Worm (Caenorhabditis elegans) whole organism, early embryonic: ENCODE results near the gene zfp-3.

ENCODE experiments used
- B0310.2 ChIP-seq: sonication (generic microtip); optimal IDR thresholded peaks from 2 replicates; lab custom pipeline; 2016; ENCODE audit warnings: mild to moderate bottlenecking, missing genetic modification characterization, missing compliant biosample characterization
- F13C5.2 ChIP-seq: sonication (generic microtip); optimal IDR thresholded peaks from 2 replicates; lab custom pipeline; 2017; ENCODE audit warnings: mild to moderate bottlenecking, missing genetic modification characterization, inconsistent platforms, missing compliant biosample characterization
- aly-1 ChIP-seq: sonication (generic microtip); optimal IDR thresholded peaks from 2 replicates; lab custom pipeline; 2016; ENCODE audit warnings: missing genetic modification characterization, missing compliant biosample characterization
- ama-1 ChIP-seq: fragments of 150-350 bp; optimal IDR thresholded peaks from 2 replicates; lab custom pipeline; 2014
- ceh-13 ChIP-seq: fragments of 200-800 bp; sonication (Bioruptor generic); optimal IDR thresholded peaks from 2 replicates; lab custom pipeline; 2018; ENCODE audit warnings: mild to moderate bottlenecking, missing genetic modification characterization, missing compliant biosample characterization
- ceh-36 ChIP-seq: sonication (generic microtip); optimal IDR thresholded peaks from 2 replicates; lab custom pipeline; 2016; ENCODE audit warnings: missing genetic modification characterization, inconsistent platforms, missing compliant biosample characterization
- ets-7 ChIP-seq: sonication (generic microtip); optimal IDR thresholded peaks from 2 replicates; lab custom pipeline; 2016; ENCODE audit warnings: missing genotype, missing genetic modification characterization, missing compliant biosample characterization
- flt-1 ChIP-seq: fragments of 200-800 bp; sonication (Bioruptor generic); IDR thresholded peaks from 2 replicates; pipeline ENCODE4 v1.3.6; 2022; ENCODE audit warnings: missing genetic modification characterization, missing compliant biosample characterization
- hmbx-1 ChIP-seq: sonication (generic microtip); optimal IDR thresholded peaks from 2 replicates; lab custom pipeline; 2016; ENCODE audit warnings: mild to moderate bottlenecking, missing genetic modification characterization, missing compliant biosample characterization
- hmg-4 ChIP-seq: fragments of 200-800 bp; sonication (Bioruptor generic); optimal IDR thresholded peaks from 2 replicates; lab custom pipeline; 2018; ENCODE audit warnings: mild to moderate bottlenecking, missing genetic modification characterization, missing compliant biosample characterization
- hnd-1 ChIP-seq: sonication (generic microtip); optimal IDR thresholded peaks from 2 replicates; lab custom pipeline; 2016; ENCODE audit warnings: missing genetic modification characterization, missing compliant biosample characterization
- pes-1 ChIP-seq: fragments of 200-800 bp; sonication (Bioruptor generic); IDR thresholded peaks from 2 replicates; pipeline ENCODE4 v1.3.6; 2022; ENCODE audit warnings: missing genetic modification reagents, missing genetic modification characterization, missing compliant biosample characterization
- scrt-1 ChIP-seq: fragments of 200-800 bp; sonication (Bioruptor generic); IDR thresholded peaks from 2 replicates; pipeline ENCODE4 v1.3.6; 2022; ENCODE audit warnings: missing genetic modification characterization, missing compliant biosample characterization
- sea-1 ChIP-seq: fragments of 200-800 bp; sonication (Bioruptor generic); conservative IDR thresholded peaks from 2 replicates; pipeline ENCODE4 v1.3.6; 2022; ENCODE audit warnings: missing genetic modification characterization, missing compliant biosample characterization
- tbx-11 ChIP-seq: fragments of 200-800 bp; sonication (Bioruptor generic); IDR thresholded peaks from 2 replicates; pipeline ENCODE4 v1.3.6; 2022; ENCODE audit warnings: missing genetic modification characterization, missing compliant biosample characterization
- tbx-37 ChIP-seq: fragments of 200-800 bp; sonication (Bioruptor generic); conservative IDR thresholded peaks from 2 replicates; pipeline ENCODE4 v1.3.6; 2022; ENCODE audit warnings: missing genetic modification reagents, missing genetic modification characterization, missing compliant biosample characterization
- tra-4 ChIP-seq: sonication (generic microtip); optimal IDR thresholded peaks from 2 replicates; lab custom pipeline; 2017; ENCODE audit warnings: missing genetic modification characterization, missing compliant biosample characterization

The zfp-3 gene

DNA sequence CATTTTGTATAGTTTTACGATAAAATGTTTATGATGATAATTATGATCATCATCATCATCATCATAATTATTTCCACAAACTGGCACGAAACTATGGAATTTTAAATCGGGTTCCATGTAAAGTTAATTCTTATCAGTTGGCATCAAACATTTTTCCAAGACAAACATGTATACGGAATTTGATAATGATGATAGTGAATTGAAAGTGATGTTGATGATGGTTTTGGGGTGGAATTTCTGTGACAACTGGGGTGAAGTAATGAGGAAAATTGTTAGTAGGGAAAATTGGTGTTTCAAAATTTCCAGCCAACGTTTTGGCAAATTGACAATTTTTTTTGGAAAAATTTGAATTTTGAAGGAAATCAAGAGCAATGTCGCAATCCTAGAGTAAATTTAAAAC lies 13.3 kb upstream of the zfp-3 start:
- no peak for TF ChIP-seq ets-7 (tag; lab: Kevin White, UChicago)
- TF ChIP-seq tbx-11 (GFP tag; lab: Robert Waterston, UW): no peak
- no peak for TF ChIP-seq ceh-36 (tag; lab: Kevin White, UChicago)
- TF ChIP-seq aly-1 (tag; lab: Kevin White, UChicago): no peak
- no peak for TF ChIP-seq tra-4
- no peak for TF ChIP-seq scrt-1 (GFP tag; lab: Robert Waterston, UW)
- TF ChIP-seq pes-1 (GFP tag; lab: Robert Waterston, UW): no peak

DNA sequence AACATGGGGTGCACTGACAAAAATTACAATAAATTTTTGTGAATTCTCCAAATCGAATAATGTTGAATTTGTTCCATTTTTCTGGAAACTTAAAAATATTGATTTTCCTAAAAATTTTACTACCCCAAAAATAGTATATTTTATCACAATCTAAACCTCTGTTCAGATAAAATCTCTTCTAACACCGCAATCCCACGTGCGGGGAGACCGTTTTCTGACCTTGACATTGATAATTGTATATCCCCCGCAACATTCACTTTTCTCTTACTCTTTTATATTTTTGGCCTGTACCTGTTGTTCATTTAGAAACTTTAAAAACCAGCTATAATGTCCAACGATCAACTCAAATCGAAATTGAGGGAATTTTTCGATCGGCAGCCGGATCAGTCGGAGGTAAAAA lies 12.3 kb upstream of the zfp-3 start, which contains the start of gene D1005.2:
Gene D1005.2, plus strand, starts transcription at position 230 of the 400 bp plus-strand sequence.
- TF ChIP-seq sea-1 (GFP tag; lab: Robert Waterston, UW): no peak

DNA sequence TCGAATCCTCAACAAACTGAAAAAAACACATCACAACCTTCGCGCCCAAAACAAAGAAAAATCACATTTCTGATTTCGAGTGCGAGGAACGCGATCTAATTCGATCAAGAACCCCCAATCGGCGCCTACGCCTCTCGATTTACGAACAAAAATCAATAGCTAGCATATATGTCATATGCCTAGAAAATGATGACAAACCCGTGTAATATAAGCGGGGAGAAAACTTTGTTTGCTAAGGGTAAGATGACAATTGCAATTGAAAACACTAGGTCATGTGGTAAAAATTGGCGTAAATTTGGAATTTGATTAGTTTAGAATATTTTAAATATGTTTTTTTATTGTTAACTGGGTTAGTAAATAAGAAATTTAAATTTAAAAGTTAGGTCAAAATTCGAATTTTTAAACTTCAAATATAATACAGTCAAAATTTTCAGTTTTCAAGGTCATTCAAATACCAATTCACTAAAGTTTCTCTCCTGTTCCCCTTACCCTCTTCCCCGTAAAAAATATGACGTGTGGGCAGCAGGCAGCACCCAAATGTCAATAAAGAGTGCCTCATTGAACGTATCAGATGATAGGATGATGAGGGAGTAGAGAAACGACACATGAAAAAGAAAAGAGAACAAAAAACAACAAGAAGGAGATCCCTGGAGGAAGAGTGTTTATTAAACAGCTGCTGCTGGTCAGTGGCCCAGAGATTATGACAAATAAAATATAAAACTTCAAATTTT lies 10.1 kb upstream of the zfp-3 start:
- no peak for TF ChIP-seq hmbx-1 (tag; lab: Kevin White, UChicago)
- TF ChIP-seq ama-1: no peak
- TF ChIP-seq tbx-11 (GFP tag; lab: Robert Waterston, UW): no peak
- TF ChIP-seq aly-1 (tag; lab: Kevin White, UChicago): no peak
- no peak for TF ChIP-seq F13C5.2 (tag; lab: Kevin White, UChicago)

DNA sequence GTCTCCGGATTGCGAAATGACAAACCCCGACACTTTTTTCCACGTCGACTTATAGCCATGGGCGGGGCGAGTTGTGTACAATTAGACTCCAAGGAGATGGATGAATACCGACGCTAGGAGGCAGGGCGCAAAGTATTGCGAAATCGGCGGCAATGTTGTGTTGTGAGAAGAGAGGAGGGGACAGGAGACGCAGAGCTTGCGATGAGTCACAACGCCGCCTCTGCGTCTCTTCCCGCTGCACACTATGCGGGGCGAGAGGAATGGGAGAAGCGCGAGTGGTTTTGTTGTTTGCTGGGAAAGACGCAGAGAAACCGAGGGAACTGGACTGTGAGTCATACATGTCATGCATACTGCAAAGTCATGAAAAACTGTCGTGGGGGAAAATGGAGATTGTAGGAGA lies 7.9 kb upstream of the zfp-3 start:
- TF ChIP-seq tbx-11 (GFP tag; lab: Robert Waterston, UW) (no peak), hnd-1 (tag; lab: Kevin White, UChicago) (no peak), pes-1 (GFP tag; lab: Robert Waterston, UW) (no peak), scrt-1 (GFP tag; lab: Robert Waterston, UW) (peak; percentile 67; the same call in 1 of the 2 replicates), ceh-36 (tag; lab: Kevin White, UChicago) (no peak), hmg-4 (GFP tag; lab: Kevin White, UChicago) (peak; percentile 79), ets-7 (tag; lab: Kevin White, UChicago) (no peak), flt-1 (no peak), ceh-13 (GFP tag; lab: Kevin White, UChicago) (no peak)

DNA sequence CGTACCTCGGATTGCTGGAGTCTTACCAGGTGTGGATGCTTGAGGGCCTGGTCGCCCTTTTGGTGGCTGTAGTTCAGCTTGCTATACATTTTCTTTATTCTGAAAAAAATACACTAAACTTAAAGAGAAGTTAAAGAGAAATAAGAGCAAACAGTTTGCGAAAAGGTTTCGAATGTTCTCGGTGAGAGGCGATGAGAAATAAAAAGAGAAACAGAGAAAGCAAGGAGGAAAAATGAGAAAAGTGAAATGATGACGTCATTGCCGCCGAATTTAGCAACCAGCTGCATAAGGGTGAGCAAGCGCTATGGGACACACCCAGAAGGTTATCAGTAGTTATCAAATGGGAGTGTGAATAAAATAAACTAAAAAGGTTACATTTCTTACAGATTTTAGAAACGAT lies 7.3 kb upstream of the zfp-3 start, which contains the start of gene cebp-1:
Gene cebp-1, minus strand, starts transcription at position 99 of the 400 bp plus-strand sequence.
- TF ChIP-seq tra-4 (no peak), aly-1 (tag; lab: Kevin White, UChicago) (no peak), scrt-1 (GFP tag; lab: Robert Waterston, UW) (no peak), ama-1 (no peak), ets-7 (tag; lab: Kevin White, UChicago) (no peak), tbx-11 (GFP tag; lab: Robert Waterston, UW) (no peak), hmg-4 (GFP tag; lab: Kevin White, UChicago) (no peak), sea-1 (GFP tag; lab: Robert Waterston, UW) (no peak), B0310.2 (tag; lab: Kevin White, UChicago) (no peak), ceh-13 (GFP tag; lab: Kevin White, UChicago) (no peak), F13C5.2 (tag; lab: Kevin White, UChicago) (no peak), pes-1 (GFP tag; lab: Robert Waterston, UW) (no peak), flt-1 (no peak), ceh-36 (tag; lab: Kevin White, UChicago) (no peak), hnd-1 (tag; lab: Kevin White, UChicago) (no peak), tbx-37 (GFP tag; lab: Robert Waterston, UW) (no peak), hmbx-1 (tag; lab: Kevin White, UChicago) (no peak)

DNA sequence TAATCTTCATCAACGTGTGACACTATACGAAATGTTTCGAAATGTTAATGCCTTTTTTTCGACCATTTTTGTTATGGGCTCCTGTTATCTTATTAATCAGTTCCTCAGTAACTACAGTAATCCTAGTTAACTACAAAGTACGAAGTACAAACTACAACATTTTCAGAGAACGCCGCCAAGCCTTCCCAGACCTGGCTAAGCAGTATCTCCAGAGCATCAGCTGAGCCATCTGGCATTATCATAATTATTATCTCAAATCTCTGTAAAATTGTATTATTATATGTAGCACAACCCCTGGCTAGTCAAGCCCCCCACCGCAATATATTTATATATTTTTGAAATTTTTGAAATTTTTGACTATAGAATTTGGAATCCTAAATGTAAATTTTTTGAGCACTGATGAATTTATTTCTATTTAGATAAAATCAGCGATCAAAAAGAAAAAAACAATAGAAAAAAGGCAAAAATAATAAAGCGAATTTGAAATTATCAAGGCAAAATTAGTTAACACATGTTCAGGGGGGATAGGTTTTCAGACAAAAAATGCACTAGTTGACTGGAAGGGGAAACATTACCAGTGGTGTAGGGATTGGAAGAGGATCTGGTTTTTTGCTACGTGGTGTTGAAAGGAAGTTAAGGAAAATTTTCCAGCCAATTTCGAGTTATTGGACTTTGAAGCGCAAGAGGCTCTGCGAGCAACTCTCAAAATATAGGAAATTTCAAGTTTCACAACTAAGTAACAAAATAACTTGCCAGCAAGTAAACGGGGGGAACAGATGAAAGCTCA lies 5.6 kb upstream of the zfp-3 start:
- no peak for TF ChIP-seq sea-1 (GFP tag; lab: Robert Waterston, UW)
- TF ChIP-seq ceh-36 (tag; lab: Kevin White, UChicago): no peak
- TF ChIP-seq hnd-1 (tag; lab: Kevin White, UChicago): no peak
- no peak for TF ChIP-seq aly-1 (tag; lab: Kevin White, UChicago)
- TF ChIP-seq hmg-4 (GFP tag; lab: Kevin White, UChicago): no peak
- TF ChIP-seq hmbx-1 (tag; lab: Kevin White, UChicago): no peak
- no peak for TF ChIP-seq ets-7 (tag; lab: Kevin White, UChicago)
- no peak for TF ChIP-seq B0310.2 (tag; lab: Kevin White, UChicago)
- TF ChIP-seq pes-1 (GFP tag; lab: Robert Waterston, UW): no peak
- TF ChIP-seq tbx-37 (GFP tag; lab: Robert Waterston, UW): no peak
- TF ChIP-seq flt-1: no peak
- no peak for TF ChIP-seq F13C5.2 (tag; lab: Kevin White, UChicago)
- TF ChIP-seq tbx-11 (GFP tag; lab: Robert Waterston, UW): no peak

DNA sequence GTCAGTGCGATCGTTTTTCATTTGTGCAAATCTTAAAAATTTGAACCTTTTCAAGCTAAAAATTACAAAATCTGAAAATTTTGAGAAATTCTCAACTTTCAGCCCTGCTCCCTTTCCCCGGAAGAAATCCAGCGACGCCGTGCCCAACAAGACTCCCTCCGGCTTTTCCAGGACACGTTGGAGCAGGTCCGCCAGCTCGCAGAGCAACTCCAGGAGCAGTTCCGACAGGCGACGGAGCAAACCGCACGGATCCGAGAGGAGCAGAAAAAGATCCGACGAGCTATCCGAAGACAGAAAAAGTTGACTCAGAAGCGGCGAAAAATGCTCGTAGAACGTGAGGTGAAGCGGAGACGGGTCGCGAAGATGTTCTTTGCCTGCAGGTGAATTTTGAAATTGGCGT lies 4.8 kb upstream of the zfp-3 start:
- TF ChIP-seq hmg-4 (GFP tag; lab: Kevin White, UChicago) (no peak), tbx-37 (GFP tag; lab: Robert Waterston, UW) (no peak), tra-4 (no peak), ceh-36 (tag; lab: Kevin White, UChicago) (no peak), ets-7 (tag; lab: Kevin White, UChicago) (no peak)
